Worm (Caenorhabditis elegans) whole organism, L2 larva: ENCODE results near the gene Y53C12A.3.

ENCODE experiments used
- aly-2 ChIP-seq: fragments of 150-350 bp; optimal IDR thresholded peaks from 2 replicates; lab custom pipeline; 2014; ENCODE audit warnings: missing biosample characterization, missing genetic modification characterization
- ama-1 ChIP-seq: fragments of 150-350 bp; optimal IDR thresholded peaks from 2 replicates; lab custom pipeline; 2018; ENCODE audit warnings: inconsistent platforms
- fos-1 ChIP-seq: fragments of 150-350 bp; optimal IDR thresholded peaks from 2 replicates; lab custom pipeline; 2014; ENCODE audit warnings: missing biosample characterization, missing genetic modification characterization
- lin-13 ChIP-seq: fragments of 150-350 bp; optimal IDR thresholded peaks from 2 replicates; lab custom pipeline; 2014; ENCODE audit warnings: missing biosample characterization, missing genetic modification reagents, missing genetic modification characterization
- lin-39 ChIP-seq: fragments of 150-350 bp; optimal IDR thresholded peaks from 2 replicates; lab custom pipeline; 2014; ENCODE audit warnings: missing biosample characterization, missing genetic modification reagents, missing genetic modification characterization
- snpc-4 ChIP-seq: fragments of 150-350 bp; optimal IDR thresholded peaks from 2 replicates; lab custom pipeline; 2014; ENCODE audit warnings: missing biosample characterization, missing genetic modification characterization
- unc-62 ChIP-seq: fragments of 150-350 bp; optimal IDR thresholded peaks from 2 replicates; lab custom pipeline; 2014; ENCODE audit warnings: missing biosample characterization, missing genetic modification reagents, missing genetic modification characterization
- ztf-4 ChIP-seq: fragments of 150-350 bp; optimal IDR thresholded peaks from 2 replicates; lab custom pipeline; 2014; ENCODE audit warnings: missing biosample characterization, missing genetic modification characterization

DNA sequence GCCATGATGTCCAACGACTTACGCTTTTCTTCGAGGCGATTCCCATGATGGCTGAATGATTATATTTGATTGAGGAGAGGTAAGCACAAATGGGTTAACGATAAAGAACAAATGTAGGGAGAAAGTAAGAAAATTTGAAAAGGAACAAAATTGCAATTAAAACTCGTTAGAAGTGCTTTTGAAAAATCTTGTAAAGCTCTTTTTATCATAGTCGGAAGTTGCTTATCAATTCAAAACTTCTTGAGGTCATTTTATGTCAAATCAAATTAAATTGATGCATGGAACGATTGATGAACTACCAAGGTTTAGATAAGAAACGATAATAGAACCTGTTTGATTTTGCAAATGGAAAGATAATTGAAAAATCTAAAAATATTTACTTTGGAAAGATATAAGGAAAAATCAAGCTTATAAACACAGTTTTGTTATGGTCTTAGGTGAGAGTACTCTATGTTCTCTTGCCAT lies 2.8 kb upstream of the Y53C12A.3 start, which contains the start of gene glt-5:
- TF ChIP-seq aly-2 (tag; lab: Kevin White, UChicago): no peak
- no peak for TF ChIP-seq ztf-4
- TF ChIP-seq snpc-4 (tag; lab: Kevin White, UChicago): no peak
- no peak for TF ChIP-seq fos-1 (tag; lab: Kevin White, UChicago)
- no peak for TF ChIP-seq lin-39 (tag; lab: Kevin White, UChicago)
- no peak for TF ChIP-seq unc-62 (GFP tag; lab: Kevin White, UChicago)
- TF ChIP-seq lin-13 (GFP tag; lab: Kevin White, UChicago): no peak
- no peak for TF ChIP-seq ama-1
